Fruit fly (Drosophila melanogaster) whole organism, embryonic: ENCODE data around the gene CG10602.
A peak's percentile ranks its signal among the peaks of the same experiment; 100 is the strongest.

Experiments used
- Asciz ChIP-seq: fragments of 200-800 bp; sonication (Bioruptor generic); optimal IDR thresholded peaks from 2 replicates; lab custom pipeline; 2017; ENCODE audit warnings: missing biosample characterization, mild to moderate bottlenecking, missing genetic modification characterization, missing genetic modification reagents
- Atf-2 ChIP-seq: fragments of 200-800 bp; sonication (Bioruptor generic); optimal IDR thresholded peaks from 2 replicates; lab custom pipeline; 2016; ENCODE audit warnings: missing biosample characterization, missing genetic modification characterization
- CG11560 ChIP-seq: fragments of 200-800 bp; sonication (Bioruptor generic); IDR thresholded peaks from 3 replicates; pipeline ENCODE4 v1.3.6; 2022; ENCODE audit warnings: missing biosample characterization, missing genetic modification characterization
- CG12104 ChIP-seq: fragments of 200-800 bp; sonication (Bioruptor generic); optimal IDR thresholded peaks from 3 replicates; lab custom pipeline; 2016; ENCODE audit warnings: missing biosample characterization, missing genetic modification characterization
- CG1233 ChIP-seq: fragments of 200-800 bp; sonication (Bioruptor generic); optimal IDR thresholded peaks from 4 replicates; lab custom pipeline; 2018; ENCODE audit warnings: missing biosample characterization, mild to moderate bottlenecking, missing genetic modification characterization
- CG13424 ChIP-seq: fragments of 200-800 bp; sonication (Bioruptor generic); optimal IDR thresholded peaks from 2 replicates; lab custom pipeline; 2019; ENCODE audit warnings: missing biosample characterization, mild to moderate bottlenecking, missing genetic modification characterization, moderate library complexity
- CG14441 ChIP-seq: fragments of 200-800 bp; sonication (Bioruptor generic); IDR thresholded peaks from 2 replicates; pipeline ENCODE4 v1.3.6; 2022; ENCODE audit warnings: missing biosample characterization, missing genetic modification characterization
- CG16813 ChIP-seq: fragments of 200-800 bp; sonication (Bioruptor generic); IDR thresholded peaks from 3 replicates; pipeline ENCODE4 v1.3.6; 2022; ENCODE audit warnings: missing biosample characterization, missing genetic modification characterization; ENCODE audit not compliant: partially characterized antibody
- CG16863 ChIP-seq: fragments of 200-800 bp; sonication (Bioruptor generic); optimal IDR thresholded peaks from 3 replicates; lab custom pipeline; 2016; ENCODE audit warnings: missing biosample characterization, missing genetic modification characterization
- CG17385 ChIP-seq: fragments of 200-800 bp; sonication (Bioruptor generic); optimal IDR thresholded peaks from 3 replicates; lab custom pipeline; 2018; ENCODE audit warnings: missing biosample characterization, mild to moderate bottlenecking, missing genetic modification characterization
- CG17829 ChIP-seq: fragments of 200-800 bp; optimal IDR thresholded peaks from 2 replicates; lab custom pipeline; 2019; ENCODE audit warnings: missing biosample characterization, mild to moderate bottlenecking, missing genetic modification characterization, moderate library complexity
- CG1832 ChIP-seq: fragments of 200-800 bp; sonication (Bioruptor generic); optimal IDR thresholded peaks from 2 replicates; lab custom pipeline; 2017; ENCODE audit warnings: missing biosample characterization, mild to moderate bottlenecking, missing genetic modification characterization, inconsistent platforms
- CG2116 ChIP-seq: fragments of 200-800 bp; sonication (Bioruptor generic); optimal IDR thresholded peaks from 3 replicates; lab custom pipeline; 2018; ENCODE audit warnings: missing biosample characterization, mild to moderate bottlenecking, missing genetic modification characterization
- CG31365 ChIP-seq: fragments of 200-800 bp; sonication (Bioruptor generic); optimal IDR thresholded peaks from 2 replicates; lab custom pipeline; 2018; ENCODE audit warnings: missing biosample characterization, mild to moderate bottlenecking, missing genetic modification characterization
- CG31441 ChIP-seq: fragments of 200-800 bp; sonication (Bioruptor generic); IDR thresholded peaks from 2 replicates; pipeline ENCODE4 v1.3.6; 2022; ENCODE audit warnings: missing biosample characterization, missing genetic modification characterization
- CG32767 ChIP-seq: fragments of 200-800 bp; sonication (Bioruptor generic); IDR thresholded peaks from 2 replicates; pipeline ENCODE4 v1.3.6; 2022; ENCODE audit warnings: missing biosample characterization, missing genetic modification characterization
- CG33213 ChIP-seq: fragments of 200-800 bp; sonication (Bioruptor generic); optimal IDR thresholded peaks from 3 replicates; lab custom pipeline; 2016; ENCODE audit warnings: missing biosample characterization, missing genetic modification characterization
- CG3726 ChIP-seq: fragments of 200-800 bp; sonication (Bioruptor generic); IDR thresholded peaks from 3 replicates; pipeline ENCODE4, ENCODE4 v1.3.6; 2022; ENCODE audit warnings: missing biosample characterization, missing genetic modification characterization
- CG4360 ChIP-seq: fragments of 200-800 bp; sonication (Bioruptor generic); IDR thresholded peaks from 2 replicates; pipeline ENCODE4 v1.3.6; 2022; ENCODE audit warnings: missing biosample characterization, missing genetic modification characterization
- CG6854 ChIP-seq: fragments of 200-800 bp; sonication (Bioruptor generic); optimal IDR thresholded peaks from 3 replicates; lab custom pipeline; 2017; ENCODE audit warnings: missing biosample characterization, mild to moderate bottlenecking, missing genetic modification characterization
- CG7556 ChIP-seq: fragments of 200-800 bp; sonication (Bioruptor generic); optimal IDR thresholded peaks from 2 replicates; lab custom pipeline; 2017; ENCODE audit warnings: missing biosample characterization, mild to moderate bottlenecking, missing genetic modification characterization
- CG8388 ChIP-seq: fragments of 200-800 bp; sonication (Bioruptor generic); optimal IDR thresholded peaks from 2 replicates; lab custom pipeline; 2019; ENCODE audit warnings: missing biosample characterization, mild to moderate bottlenecking, missing genetic modification characterization, moderate library complexity
- CG9727 ChIP-seq: fragments of 200-800 bp; sonication (Bioruptor generic); optimal IDR thresholded peaks from 3 replicates; lab custom pipeline; 2017; ENCODE audit warnings: missing biosample characterization, mild to moderate bottlenecking, missing genetic modification characterization
- CG9932 ChIP-seq: fragments of 200-800 bp; sonication (Bioruptor generic); IDR thresholded peaks from 2 replicates; pipeline ENCODE4 v1.3.6; 2022; ENCODE audit warnings: missing biosample characterization, missing genetic modification characterization
- CoRest ChIP-seq: fragments of 200-800 bp; sonication (Bioruptor generic); optimal IDR thresholded peaks from 3 replicates; lab custom pipeline; 2018; ENCODE audit warnings: missing biosample characterization, mild to moderate bottlenecking, missing genetic modification characterization, moderate library complexity
- Dll ChIP-seq: fragments of 200-800 bp; sonication (Bioruptor generic); IDR thresholded peaks from 4 replicates; pipeline ENCODE4 v1.3.6; 2022; ENCODE audit warnings: missing biosample characterization, missing genetic modification characterization; ENCODE audit not compliant: partially characterized antibody
- Elba2 ChIP-seq: fragments of 200-800 bp; sonication (Bioruptor generic); optimal IDR thresholded peaks from 3 replicates; lab custom pipeline; 2016; ENCODE audit warnings: missing biosample characterization, missing genetic modification characterization
- H15 ChIP-seq: fragments of 200-800 bp; sonication (Bioruptor generic); IDR thresholded peaks from 3 replicates; pipeline ENCODE4 v1.3.6; 2022; ENCODE audit warnings: missing biosample characterization, missing genetic modification characterization
- H2.0 ChIP-seq: fragments of 200-800 bp; sonication (Bioruptor generic); IDR thresholded peaks from 2 replicates; pipeline ENCODE4 v1.3.6; 2022; ENCODE audit warnings: missing biosample characterization, missing genetic modification characterization
- Jarid2 ChIP-seq: fragments of 200-800 bp; sonication (Bioruptor generic); optimal IDR thresholded peaks from 3 replicates; lab custom pipeline; 2017; ENCODE audit warnings: mild to moderate bottlenecking, missing biosample characterization, missing genetic modification reagents, missing genetic modification characterization
- Kr ChIP-seq: fragments of 200-800 bp; sonication (Bioruptor generic); optimal IDR thresholded peaks from 2 replicates; lab custom pipeline; 2017; ENCODE audit warnings: missing biosample characterization, mild to moderate bottlenecking, missing genetic modification characterization
- Lpt ChIP-seq: fragments of >200 bp; optimal IDR thresholded peaks from 2 replicates; lab custom pipeline; 2018; ENCODE audit warnings: missing biosample characterization, missing genetic modification characterization
- Med ChIP-seq: fragments of 200-800 bp; sonication (Bioruptor generic); peaks from one replicate; lab custom pipeline; 2016; ENCODE audit warnings: missing biosample characterization, missing genetic modification characterization, mild to moderate bottlenecking, inconsistent platforms, moderate library complexity
- NC2α ChIP-seq: fragments of 200-800 bp; sonication (Bioruptor generic); optimal IDR thresholded peaks from 2 replicates; lab custom pipeline; 2016; ENCODE audit warnings: missing biosample characterization, missing genetic modification characterization
- Nf-YA ChIP-seq: fragments of 200-800 bp; sonication (Bioruptor generic); IDR thresholded peaks from 2 replicates; pipeline ENCODE4 v1.3.6; 2022; ENCODE audit warnings: missing biosample characterization, missing genetic modification characterization
- Nf-YC ChIP-seq: fragments of 200-800 bp; optimal IDR thresholded peaks from 3 replicates; lab custom pipeline; 2019; ENCODE audit warnings: missing biosample characterization, mild to moderate bottlenecking, missing genetic modification characterization, moderate library complexity
- Ssrp ChIP-seq: fragments of 200-800 bp; sonication (Bioruptor generic); optimal IDR thresholded peaks from 2 replicates; lab custom pipeline; 2018; ENCODE audit warnings: missing biosample characterization, mild to moderate bottlenecking, missing genetic modification characterization, moderate library complexity
- Stat92E ChIP-seq, 3 experiments: fragments of >200 bp in 2 of 3; fragments of 200-800 bp in 1 of 3; sonication (Bioruptor generic) in 1 of 3; optimal IDR thresholded peaks; 2 replicates each; lab custom pipeline; 2017 to 2019; ENCODE audit warnings: missing biosample characterization in 3 of 3, missing genetic modification characterization in 3 of 3, mild to moderate bottlenecking in 1 of 3, moderate library complexity in 1 of 3
- Taf1 ChIP-seq: fragments of 200-800 bp; sonication (Bioruptor generic); IDR thresholded peaks from 2 replicates; pipeline ENCODE4 v1.3.6; 2022; ENCODE audit warnings: missing biosample characterization, missing genetic modification characterization
- dysf ChIP-seq: fragments of 200-800 bp; sonication (Bioruptor generic); IDR thresholded peaks from 3 replicates; pipeline ENCODE4 v1.3.6; 2022; ENCODE audit warnings: missing biosample characterization, missing genetic modification characterization
- gem ChIP-seq: fragments of 200-800 bp; sonication (Bioruptor generic); optimal IDR thresholded peaks from 2 replicates; lab custom pipeline; 2019; ENCODE audit warnings: missing biosample characterization, mild to moderate bottlenecking, missing genetic modification characterization, moderate library complexity
- lbe ChIP-seq: fragments of 200-800 bp; sonication (Bioruptor generic); optimal IDR thresholded peaks from 2 replicates; lab custom pipeline; 2016; ENCODE audit warnings: missing biosample characterization, mild to moderate bottlenecking, missing genetic modification characterization
- lmd ChIP-seq: fragments of 200-800 bp; sonication (Bioruptor generic); IDR thresholded peaks from 2 replicates; pipeline ENCODE4 v1.3.6; 2022; ENCODE audit warnings: missing biosample characterization, missing genetic modification characterization
- lola ChIP-seq, 3 experiments: fragments of >200 bp in 2 of 3; fragments of 200-800 bp in 1 of 3; sonication (Bioruptor generic) in 1 of 3; optimal IDR thresholded peaks; 2 replicates each; lab custom pipeline; 2017 to 2019; ENCODE audit warnings: missing biosample characterization in 3 of 3, missing genetic modification characterization in 3 of 3, mild to moderate bottlenecking in 1 of 3, moderate library complexity in 1 of 3
- schlank ChIP-seq: fragments of 200-800 bp; sonication (Bioruptor generic); optimal IDR thresholded peaks from 2 replicates; lab custom pipeline; 2018; ENCODE audit warnings: missing biosample characterization, mild to moderate bottlenecking, missing genetic modification characterization
- shn ChIP-seq: fragments of 200-800 bp; sonication (Bioruptor generic); optimal IDR thresholded peaks from 3 replicates; lab custom pipeline; 2016; ENCODE audit warnings: missing biosample characterization, missing genetic modification characterization
- sna ChIP-seq: fragments of 200-800 bp; sonication (Bioruptor generic); IDR thresholded peaks from 2 replicates; pipeline ENCODE4 v1.3.6; 2022; ENCODE audit warnings: missing biosample characterization, missing genetic modification characterization; ENCODE audit not compliant: partially characterized antibody
- sob ChIP-seq: fragments of 200-800 bp; sonication (Bioruptor generic); IDR thresholded peaks from 2 replicates; pipeline ENCODE4 v1.3.6; 2022; ENCODE audit warnings: missing biosample characterization, missing genetic modification characterization
- sr ChIP-seq: fragments of 200-800 bp; sonication (Bioruptor generic); IDR thresholded peaks from 3 replicates; pipeline ENCODE4 v1.3.6; 2022; ENCODE audit warnings: missing biosample characterization, missing genetic modification characterization
- zen ChIP-seq: fragments of 200-800 bp; sonication (Bioruptor generic); optimal IDR thresholded peaks from 3 replicates; lab custom pipeline; 2018; ENCODE audit warnings: missing biosample characterization, mild to moderate bottlenecking, missing genetic modification characterization, moderate library complexity

CG10602 gene

DNA sequence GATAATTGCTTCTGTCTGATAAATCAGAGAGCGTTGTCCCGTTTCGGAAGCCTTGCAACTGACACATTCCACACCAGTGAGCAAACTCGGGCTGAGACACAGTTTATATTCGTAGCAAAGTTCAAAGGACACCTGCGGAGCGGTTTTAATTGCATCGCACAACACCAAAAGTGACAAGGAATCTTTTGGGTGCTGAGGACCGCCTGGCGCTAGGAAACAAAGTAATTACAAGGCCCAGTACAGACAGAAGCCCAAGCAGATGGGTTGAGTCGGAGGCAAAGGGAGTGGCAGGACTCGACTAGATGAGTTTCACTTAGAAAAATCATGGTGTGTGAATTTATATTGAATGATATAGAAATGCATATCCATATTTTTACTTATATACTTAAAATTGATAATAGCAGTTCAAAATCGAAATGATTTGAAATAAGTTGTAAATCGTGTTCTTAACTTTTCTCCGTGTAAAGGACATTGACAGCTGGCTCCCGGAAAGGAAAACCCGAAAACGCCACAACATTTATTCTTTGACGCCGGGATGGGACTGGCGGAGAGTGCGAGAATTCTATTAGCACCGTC, 50.2 kb downstream of the CG10602 start (continued):
- TF ChIP-seq CG6854 (GFP tag; lab: Kevin White, UChicago) (no peak), CG17829 (tag; lab: Kevin White, UChicago) (peak; percentile 46), sr (GFP tag; lab: Robert Waterston, UW) (no peak), CG9932 (GFP tag; lab: Robert Waterston, UW) (no peak), Jarid2 (GFP tag; lab: Kevin White, UChicago) (no peak), CG17385 (peak; percentile 9), lola (GFP tag; optimal IDR thresholded peaks at IDR 0.05; lab: Kevin White, UChicago) (peak in 1 of 3 experiments; percentile 43), lbe (GFP tag; lab: Kevin White, UChicago) (no peak), CG13424 (tag; lab: Kevin White, UChicago) (peak; percentile 13), Kr (GFP tag; lab: Kevin White, UChicago) (no peak), CoRest (peak; percentile 8), CG31441 (GFP tag; lab: Robert Waterston, UW) (0 out of 2 replicates have a peak, but pooled peaks have one; percentile 32), H2.0 (GFP tag; lab: Robert Waterston, UW) (no peak), CG12104 (GFP tag; lab: Kevin White, UChicago) (no peak), CG7556 (GFP tag; lab: Kevin White, UChicago) (peak; percentile 39), CG4360 (GFP tag; lab: Robert Waterston, UW) (0 out of 2 replicates have a peak, but pooled peaks have one; percentile 30), NC2α (GFP tag; lab: Kevin White, UChicago) (no peak), CG1233 (GFP tag; lab: Kevin White, UChicago) (no peak), CG1832 (no peak), lmd (GFP tag; lab: Robert Waterston, UW) (no peak), Taf1 (GFP tag; lab: Robert Waterston, UW) (no peak), CG32767 (GFP tag; lab: Robert Waterston, UW) (no peak), CG2116 (GFP tag; lab: Kevin White, UChicago) (no peak), Stat92E (GFP tag; optimal IDR thresholded peaks at IDR 0.05; lab: Kevin White, UChicago) (no peak), CG8388 (peak; percentile 11), Nf-YA (no peak), Nf-YC (no peak), sna (GFP tag; lab: Robert Waterston, UW) (no peak), shn (no peak), schlank (no peak), gem (peak; percentile 55), Atf-2 (GFP tag; lab: Kevin White, UChicago) (no peak), CG3726 (GFP tag; lab: Robert Waterston, UW) (no peak), Elba2 (no peak), CG16813 (GFP tag; lab: Robert Waterston, UW) (no peak), Ssrp (peak; percentile 1), CG9727 (GFP tag; lab: Kevin White, UChicago) (peak; percentile 60), Asciz (GFP tag; lab: Kevin White, UChicago) (no peak), CG33213 (GFP tag; lab: Kevin White, UChicago) (no peak), Dll (GFP tag; lab: Robert Waterston, UW) (no peak), H15 (GFP tag; lab: Robert Waterston, UW) (no peak), Med (peak; percentile 52), Lpt (GFP tag; lab: Kevin White, UChicago) (no peak), dysf (GFP tag; lab: Robert Waterston, UW) (peak; percentile 24; the same call in 1 of the 3 replicates), CG14441 (GFP tag; lab: Robert Waterston, UW) (no peak), CG11560 (tag; lab: Robert Waterston, UW) (no peak), CG16863 (GFP tag; lab: Kevin White, UChicago) (no peak), CG31365 (tag; lab: Kevin White, UChicago) (no peak), sob (GFP tag; lab: Robert Waterston, UW) (0 out of 2 replicates have a peak, but pooled peaks have one; percentile 10), zen (peak; percentile 93)
